Worm (Caenorhabditis elegans) whole organism, L1 larva: ENCODE data around the gene swt-6.

Experiments
- F16B12.6 ChIP-seq: fragments of 150-350 bp; optimal IDR thresholded peaks from 2 replicates; lab custom pipeline; 2014; ENCODE audit warnings: missing biosample characterization, missing genetic modification characterization
- Y116A8C.19 ChIP-seq: sonication (generic microtip); optimal IDR thresholded peaks from 2 replicates; lab custom pipeline; 2016; ENCODE audit warnings: missing compliant biosample characterization, missing genetic modification characterization, borderline replicate concordance
- aha-1 ChIP-seq: fragments of 150-350 bp; optimal IDR thresholded peaks from 2 replicates; lab custom pipeline; 2014; ENCODE audit warnings: missing biosample characterization, missing genetic modification characterization
- aly-2 ChIP-seq: fragments of 150-350 bp; optimal IDR thresholded peaks from 2 replicates; lab custom pipeline; 2014; ENCODE audit warnings: missing biosample characterization, missing genetic modification characterization
- blmp-1 ChIP-seq: fragments of 150-350 bp; optimal IDR thresholded peaks from 2 replicates; lab custom pipeline; 2014; ENCODE audit warnings: missing biosample characterization, missing genetic modification characterization
- ceh-8 ChIP-seq: fragments of 200-800 bp; sonication (Bioruptor generic); optimal IDR thresholded peaks from 2 replicates; lab custom pipeline; 2018; ENCODE audit warnings: mild to moderate bottlenecking, missing genetic modification characterization, moderate library complexity, missing compliant biosample characterization
- ceh-82 ChIP-seq, 3 experiments: fragments of 150-350 bp in 1 of 3; sonication (generic microtip) in 2 of 3; optimal IDR thresholded peaks; 2 replicates each; lab custom pipeline; 2014 to 2017; ENCODE audit warnings: missing biosample characterization in 3 of 3, missing genetic modification characterization in 3 of 3
- ces-1 ChIP-seq: fragments of 150-350 bp; optimal IDR thresholded peaks from 2 replicates; lab custom pipeline; 2014; ENCODE audit warnings: missing biosample characterization, missing genetic modification reagents, missing genetic modification characterization
- dpl-1 ChIP-seq, 3 experiments: fragments of 150-350 bp in 2 of 3; sonication (generic microtip) in 1 of 3; optimal IDR thresholded peaks; 2 replicates each; lab custom pipeline; 2014 to 2017; ENCODE audit warnings: missing biosample characterization in 3 of 3, missing genetic modification characterization in 3 of 3, missing genetic modification reagents in 3 of 3
- efl-1 ChIP-seq, 4 experiments: fragments of 150-350 bp; optimal IDR thresholded peaks in 3 of 4; peaks in 1 of 4; 1 replicate in 1 of 4; 2 replicates in 3 of 4; lab custom pipeline; 2014; ENCODE audit warnings: missing biosample characterization in 2 of 4, missing genetic modification characterization in 2 of 4, missing genetic modification reagents in 2 of 4
- efl-3 ChIP-seq: fragments of 200-800 bp; sonication (Bioruptor generic); optimal IDR thresholded peaks from 2 replicates; lab custom pipeline; 2018; ENCODE audit warnings: mild to moderate bottlenecking, missing genetic modification characterization, missing compliant biosample characterization
- egl-13 ChIP-seq: sonication (generic microtip); optimal IDR thresholded peaks from 2 replicates; lab custom pipeline; 2016; ENCODE audit warnings: missing genotype, missing genetic modification reagents, missing genetic modification characterization, missing compliant biosample characterization
- egl-27 ChIP-seq, 2 experiments: fragments of 150-350 bp in 1 of 2; sonication (generic microtip); optimal IDR thresholded peaks; 3 replicates each; lab custom pipeline; 2017 to 2018; ENCODE audit warnings: missing biosample characterization in 2 of 2, missing genetic modification characterization in 2 of 2, missing genetic modification reagents in 2 of 2
- elt-3 ChIP-seq, 6 experiments: fragments of 150-350 bp in 1 of 6; sonication (generic microtip); optimal IDR thresholded peaks; 2 replicates each; lab custom pipeline; 2017 to 2018; ENCODE audit warnings: missing biosample characterization in 6 of 6, missing genetic modification characterization in 6 of 6, inconsistent platforms in 1 of 6
- fkh-10 ChIP-seq: sonication (generic microtip); optimal IDR thresholded peaks from 2 replicates; lab custom pipeline; 2017; ENCODE audit warnings: missing biosample characterization, missing genetic modification reagents, missing genetic modification characterization
- fkh-8 ChIP-seq: sonication (generic microtip); optimal IDR thresholded peaks from 2 replicates; lab custom pipeline; 2016; ENCODE audit warnings: mild to moderate bottlenecking, missing genetic modification characterization, missing compliant biosample characterization
- fos-1 ChIP-seq: fragments of 150-350 bp; optimal IDR thresholded peaks from 2 replicates; lab custom pipeline; 2014; ENCODE audit warnings: missing biosample characterization, missing genetic modification characterization
- grh-1 ChIP-seq: fragments of 200-800 bp; sonication (Bioruptor generic); IDR thresholded peaks from 2 replicates; pipeline ENCODE4 v1.3.6; 2022; ENCODE audit warnings: missing genetic modification reagents, missing genetic modification characterization, missing compliant biosample characterization
- hlh-17 ChIP-seq: fragments of 200-800 bp; sonication (Bioruptor generic); optimal IDR thresholded peaks from 2 replicates; lab custom pipeline; 2018; ENCODE audit warnings: missing genetic modification characterization, mild to moderate bottlenecking, missing compliant biosample characterization, moderate library complexity, borderline replicate concordance
- hlh-4 ChIP-seq: sonication (generic microtip); optimal IDR thresholded peaks from 2 replicates; lab custom pipeline; 2016; ENCODE audit warnings: mild to moderate bottlenecking, missing genetic modification characterization, missing compliant biosample characterization
- irx-1 ChIP-seq: sonication (generic microtip); optimal IDR thresholded peaks from 2 replicates; lab custom pipeline; 2016; ENCODE audit warnings: missing genetic modification characterization, missing compliant biosample characterization
- isw-1 ChIP-seq: fragments of 200-800 bp; sonication (Bioruptor generic); IDR thresholded peaks from 2 replicates; pipeline ENCODE4 v1.3.6; 2022; ENCODE audit warnings: missing genetic modification characterization, missing compliant biosample characterization
- lin-13 ChIP-seq: fragments of 150-350 bp; optimal IDR thresholded peaks from 2 replicates; lab custom pipeline; 2014; ENCODE audit warnings: missing biosample characterization, missing genetic modification reagents, missing genetic modification characterization
- lin-14 ChIP-seq: fragments of 200-800 bp; sonication (Bioruptor generic); optimal IDR thresholded peaks from 2 replicates; lab custom pipeline; 2018; ENCODE audit warnings: mild to moderate bottlenecking, missing genetic modification characterization, moderate library complexity, missing compliant biosample characterization
- lin-35 ChIP-seq, 2 experiments: fragments of 150-350 bp; optimal IDR thresholded peaks; 2 replicates each; lab custom pipeline; 2014; ENCODE audit warnings: missing biosample characterization in 2 of 2, missing genetic modification characterization in 2 of 2, missing genetic modification reagents in 2 of 2
- lin-39 ChIP-seq: fragments of 150-350 bp; optimal IDR thresholded peaks from 2 replicates; lab custom pipeline; 2014; ENCODE audit warnings: missing biosample characterization, missing genetic modification reagents, missing genetic modification characterization
- lsy-2 ChIP-seq, 2 experiments: fragments of 150-350 bp; optimal IDR thresholded peaks; 2 replicates each; lab custom pipeline; 2014; ENCODE audit warnings: missing biosample characterization in 2 of 2, missing genetic modification characterization in 2 of 2
- mab-9 ChIP-seq: fragments of 200-800 bp; sonication (Bioruptor generic); IDR thresholded peaks from 2 replicates; pipeline ENCODE4 v1.3.6; 2022; ENCODE audit warnings: missing genetic modification reagents, missing genetic modification characterization, missing compliant biosample characterization
- mef-2 ChIP-seq: fragments of 150-350 bp; optimal IDR thresholded peaks from 2 replicates; lab custom pipeline; 2014; ENCODE audit warnings: missing biosample characterization, missing genetic modification characterization
- nhr-12 ChIP-seq: sonication (generic microtip); optimal IDR thresholded peaks from 2 replicates; lab custom pipeline; 2017; ENCODE audit warnings: missing biosample characterization, missing genetic modification characterization
- nhr-19 ChIP-seq: fragments of 200-800 bp; sonication (Bioruptor generic); conservative IDR thresholded peaks from 2 replicates; pipeline ENCODE4 v1.3.6; 2022; ENCODE audit warnings: missing genetic modification characterization, missing compliant biosample characterization
- nhr-20 ChIP-seq: sonication (generic microtip); optimal IDR thresholded peaks from 2 replicates; lab custom pipeline; 2016; ENCODE audit warnings: mild to moderate bottlenecking, missing genetic modification characterization, missing compliant biosample characterization
- nhr-28 ChIP-seq: fragments of 150-350 bp; optimal IDR thresholded peaks from 2 replicates; lab custom pipeline; 2014; ENCODE audit warnings: missing biosample characterization, missing genetic modification characterization
- nhr-47 ChIP-seq: sonication (generic microtip); optimal IDR thresholded peaks from 2 replicates; lab custom pipeline; 2016; ENCODE audit warnings: mild to moderate bottlenecking, missing genetic modification characterization, moderate library complexity, missing compliant biosample characterization
- nhr-76 ChIP-seq: sonication (generic microtip); optimal IDR thresholded peaks from 2 replicates; lab custom pipeline; 2017; ENCODE audit warnings: missing biosample characterization, missing genetic modification characterization
- nhr-85 ChIP-seq: sonication (generic microtip); peaks from one replicate; lab custom pipeline; 2016; ENCODE audit warnings: missing genetic modification characterization, inconsistent platforms, missing compliant biosample characterization
- nhr-90 ChIP-seq: sonication (generic microtip); optimal IDR thresholded peaks from 2 replicates; lab custom pipeline; 2016; ENCODE audit warnings: mild to moderate bottlenecking, missing genetic modification characterization, missing compliant biosample characterization; ENCODE audit not compliant: poor library complexity
- pqm-1 ChIP-seq: sonication (generic microtip); optimal IDR thresholded peaks from 3 replicates; lab custom pipeline; 2017; ENCODE audit warnings: missing biosample characterization, missing genetic modification characterization
- skn-1 ChIP-seq: fragments of 150-350 bp; optimal IDR thresholded peaks from 2 replicates; lab custom pipeline; 2014; ENCODE audit warnings: missing biosample characterization, missing genetic modification characterization
- snpc-4 ChIP-seq: fragments of 150-350 bp; optimal IDR thresholded peaks from 2 replicates; lab custom pipeline; 2014; ENCODE audit warnings: missing biosample characterization, missing genetic modification characterization
- snu-23 ChIP-seq: sonication (generic microtip); optimal IDR thresholded peaks from 2 replicates; lab custom pipeline; 2016; ENCODE audit warnings: missing genetic modification characterization, missing compliant biosample characterization
- sptf-1 ChIP-seq: fragments of 150-350 bp; optimal IDR thresholded peaks from 2 replicates; lab custom pipeline; 2014; ENCODE audit warnings: missing biosample characterization, missing genetic modification characterization
- swsn-7 ChIP-seq: sonication (generic microtip); optimal IDR thresholded peaks from 2 replicates; lab custom pipeline; 2016; ENCODE audit warnings: missing genetic modification characterization, missing compliant biosample characterization
- tbx-2 ChIP-seq: sonication (generic microtip); optimal IDR thresholded peaks from 2 replicates; lab custom pipeline; 2016; ENCODE audit warnings: missing genetic modification characterization, missing compliant biosample characterization
- unc-30 ChIP-seq: sonication (generic microtip); optimal IDR thresholded peaks from 2 replicates; lab custom pipeline; 2017; ENCODE audit warnings: missing biosample characterization, missing genetic modification characterization
- unc-86 ChIP-seq: sonication (generic microtip); optimal IDR thresholded peaks from 2 replicates; lab custom pipeline; 2016; ENCODE audit warnings: missing genetic modification characterization, missing compliant biosample characterization
- unc-98 ChIP-seq: fragments of 200-800 bp; sonication (Bioruptor generic); IDR thresholded peaks from 2 replicates; pipeline ENCODE4 v1.3.6; 2022; ENCODE audit warnings: missing genetic modification characterization, missing compliant biosample characterization
- xbp-1 ChIP-seq: sonication (generic microtip); optimal IDR thresholded peaks from 2 replicates; lab custom pipeline; 2016; ENCODE audit warnings: missing genetic modification characterization, missing compliant biosample characterization
- zag-1 ChIP-seq: fragments of 150-350 bp; optimal IDR thresholded peaks from 2 replicates; lab custom pipeline; 2014; ENCODE audit warnings: missing biosample characterization, missing genetic modification characterization

Gene swt-6

DNA sequence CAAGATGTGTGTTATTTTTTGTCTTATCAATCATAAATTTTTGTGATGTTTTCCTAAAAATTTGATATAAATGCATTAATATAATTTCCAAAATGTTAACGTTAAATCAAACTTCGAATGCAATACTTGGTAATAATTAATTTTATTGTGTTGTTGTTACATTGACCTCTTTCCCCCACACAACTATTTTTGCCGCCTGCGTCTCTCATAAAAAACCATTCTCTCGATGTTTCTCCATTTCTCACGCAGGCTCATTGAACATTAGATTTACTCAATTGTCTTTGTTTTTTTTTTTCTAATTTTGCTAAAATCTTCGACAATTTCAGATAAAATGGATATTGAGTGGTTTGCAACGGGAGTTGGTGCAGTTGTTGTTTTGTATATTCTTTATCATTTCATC, 48.0 kb upstream of the swt-6 start, which contains the start of gene stdh-1 (continued):
- TF ChIP-seq lin-14 (GFP tag; lab: Kevin White, UChicago) = peak; percentile 69
- no peak for TF ChIP-seq zag-1 (tag; lab: Kevin White, UChicago)
- no peak for TF ChIP-seq unc-30 (tag; lab: Kevin White, UChicago)
- no peak for TF ChIP-seq egl-13
- no peak for TF ChIP-seq unc-98 (GFP tag; lab: Robert Waterston, UW)
- no peak for TF ChIP-seq ceh-8 (GFP tag; lab: Kevin White, UChicago)
- no peak for TF ChIP-seq Y116A8C.19 (tag; lab: Kevin White, UChicago)
- no peak for TF ChIP-seq F16B12.6 (tag; lab: Kevin White, UChicago)
- no peak for TF ChIP-seq ces-1 (GFP tag; lab: Kevin White, UChicago)
- no peak for TF ChIP-seq dpl-1 (GFP tag; optimal IDR thresholded peaks at IDR 0.05; lab: Kevin White, UChicago)
- peak; percentile 25 for TF ChIP-seq snu-23 (GFP tag; lab: Kevin White, UChicago)
- peak in 1 of 2 experiments; percentile 0 for TF ChIP-seq efl-1 (optimal IDR thresholded peaks at IDR 0.05; lab: Kevin White, UChicago)
- TF ChIP-seq efl-1 (GFP tag; optimal IDR thresholded peaks at IDR 0.05 in 1 of 2; lab: Kevin White, UChicago) = peak in 1 of 2 experiments; percentile 61
- TF ChIP-seq nhr-19 (GFP tag; lab: Robert Waterston, UW) = no peak
- no peak for TF ChIP-seq ceh-82 (tag; optimal IDR thresholded peaks at IDR 0.05; lab: Kevin White, UChicago)
- TF ChIP-seq hlh-4 = no peak
- no peak for TF ChIP-seq irx-1

DNA sequence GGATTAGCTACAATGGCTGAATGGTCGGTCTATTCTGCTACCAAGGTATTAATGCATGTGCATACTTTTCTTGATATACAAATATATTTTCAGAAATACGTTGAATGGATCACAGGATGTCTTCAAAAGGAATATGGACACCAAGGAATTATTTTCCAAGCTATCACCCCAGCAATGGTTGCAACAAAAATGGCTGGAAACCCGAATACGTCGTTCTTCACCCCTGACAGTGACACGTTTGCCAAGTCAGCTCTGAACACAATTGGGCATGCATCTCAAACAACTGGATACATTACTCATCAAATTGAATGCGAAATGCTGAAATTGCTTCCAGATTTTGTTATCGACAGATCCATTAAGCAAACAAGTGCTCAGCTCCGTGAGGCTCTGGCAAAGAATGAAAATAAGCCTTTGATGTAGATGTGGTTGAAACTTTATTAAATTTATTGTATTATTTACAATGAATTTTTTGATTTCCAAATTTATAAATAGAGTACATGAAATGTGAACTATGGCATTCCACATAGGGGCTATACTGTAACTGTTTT, 46.5 kb upstream of the swt-6 start:
- TF ChIP-seq zag-1 (tag; lab: Kevin White, UChicago) = no peak
- no peak for TF ChIP-seq irx-1
- no peak for TF ChIP-seq aly-2 (tag; lab: Kevin White, UChicago)
- TF ChIP-seq fos-1 (tag; lab: Kevin White, UChicago) = no peak
- TF ChIP-seq ceh-82 (tag; optimal IDR thresholded peaks at IDR 0.05; lab: Kevin White, UChicago) = no peak
- TF ChIP-seq aha-1 = no peak
- no peak for TF ChIP-seq lin-39 (tag; lab: Kevin White, UChicago)
- TF ChIP-seq nhr-28 = no peak
- no peak for TF ChIP-seq isw-1 (GFP tag; lab: Robert Waterston, UW)
- TF ChIP-seq nhr-76 (tag; lab: Kevin White, UChicago) = no peak
- peak; percentile 7 for TF ChIP-seq nhr-20
- no peak for TF ChIP-seq pqm-1
- no peak for TF ChIP-seq efl-3 (GFP tag; lab: Kevin White, UChicago)
- no peak for TF ChIP-seq tbx-2
- TF ChIP-seq skn-1 = no peak
- TF ChIP-seq blmp-1 = no peak
- no peak for TF ChIP-seq F16B12.6 (tag; lab: Kevin White, UChicago)
- TF ChIP-seq swsn-7 = no peak
- TF ChIP-seq efl-1 (optimal IDR thresholded peaks at IDR 0.05; lab: Kevin White, UChicago) = no peak
- peak in 1 of 2 experiments; percentile 96 for TF ChIP-seq efl-1 (GFP tag; optimal IDR thresholded peaks at IDR 0.05 in 1 of 2; lab: Kevin White, UChicago)
- TF ChIP-seq xbp-1 = no peak
- no peak for TF ChIP-seq lin-13 (GFP tag; lab: Kevin White, UChicago)
- TF ChIP-seq sptf-1 (tag; lab: Kevin White, UChicago) = no peak
- no peak for TF ChIP-seq hlh-4
- no peak for TF ChIP-seq unc-86
- no peak for TF ChIP-seq mab-9 (GFP tag; lab: Robert Waterston, UW)
- no peak for TF ChIP-seq lin-14 (GFP tag; lab: Kevin White, UChicago)
- no peak for TF ChIP-seq fkh-8 (tag; lab: Kevin White, UChicago)
- no peak for TF ChIP-seq grh-1
- TF ChIP-seq mef-2 (tag; lab: Kevin White, UChicago) = no peak
- TF ChIP-seq ces-1 (GFP tag; lab: Kevin White, UChicago) = no peak
- TF ChIP-seq unc-98 (GFP tag; lab: Robert Waterston, UW) = no peak
- TF ChIP-seq lin-35 (GFP tag; optimal IDR thresholded peaks at IDR 0.05; lab: Kevin White, UChicago) = peak in 1 of 2 experiments; percentile 67
- no peak for TF ChIP-seq egl-27 (tag; optimal IDR thresholded peaks at IDR 0.05; lab: Kevin White, UChicago)
- TF ChIP-seq nhr-90 (tag; lab: Kevin White, UChicago) = peak; percentile 64
- peak; percentile 11 for TF ChIP-seq nhr-85
- TF ChIP-seq egl-13 = no peak
- TF ChIP-seq fkh-10 (GFP tag; lab: Kevin White, UChicago) = no peak
- no peak for TF ChIP-seq nhr-12
- TF ChIP-seq nhr-47 (tag; lab: Kevin White, UChicago) = peak; percentile 52
- TF ChIP-seq hlh-17 (GFP tag; lab: Kevin White, UChicago) = no peak
- TF ChIP-seq snpc-4 (tag; lab: Kevin White, UChicago) = no peak
- peak in 1 of 2 experiments; percentile 45 for TF ChIP-seq lsy-2 (tag; optimal IDR thresholded peaks at IDR 0.05; lab: Kevin White, UChicago)
- TF ChIP-seq elt-3 (tag; optimal IDR thresholded peaks at IDR 0.05; lab: Kevin White, UChicago) = no peak
